Fruit fly (Drosophila melanogaster) whole organism, prepupa: Measurements from ENCODE around the gene Cog2.

Source experiments
- Blimp-1 ChIP-seq: fragments of 200-800 bp; sonication (Bioruptor generic); optimal IDR thresholded peaks from 3 replicates; lab custom pipeline; 2017; ENCODE audit warnings: missing biosample characterization, missing genetic modification characterization, mild to moderate bottlenecking, moderate library complexity, missing genetic modification reagents
- CG10631 ChIP-seq: fragments of 200-800 bp; sonication (Bioruptor generic); optimal IDR thresholded peaks from 2 replicates; lab custom pipeline; 2016; ENCODE audit warnings: missing biosample characterization, missing genetic modification characterization
- CG11294 ChIP-seq: fragments of 200-800 bp; sonication (Bioruptor generic); IDR thresholded peaks from 2 replicates; pipeline ENCODE4 v1.3.6; 2022; ENCODE audit warnings: missing biosample characterization, missing genetic modification characterization
- CG16779 ChIP-seq: fragments of 200-800 bp; sonication (Bioruptor generic); optimal IDR thresholded peaks from 3 replicates; lab custom pipeline; 2017; ENCODE audit warnings: missing biosample characterization, mild to moderate bottlenecking, missing genetic modification characterization
- CG31627 ChIP-seq: fragments of 200-800 bp; sonication (Bioruptor generic); optimal IDR thresholded peaks from 3 replicates; lab custom pipeline; 2016; ENCODE audit warnings: missing biosample characterization, missing genetic modification characterization
- CG6276 ChIP-seq: fragments of 200-800 bp; sonication (Bioruptor generic); optimal IDR thresholded peaks from 2 replicates; lab custom pipeline; 2017; ENCODE audit warnings: missing biosample characterization, mild to moderate bottlenecking, missing genetic modification characterization
- CG6792 ChIP-seq: fragments of 200-800 bp; sonication (Bioruptor generic); optimal IDR thresholded peaks from 3 replicates; lab custom pipeline; 2016; ENCODE audit warnings: missing biosample characterization, missing genetic modification characterization
- CG8632 ChIP-seq: fragments of 200-800 bp; sonication (Bioruptor generic); optimal IDR thresholded peaks from 3 replicates; lab custom pipeline; 2016; ENCODE audit warnings: missing biosample characterization, missing genetic modification characterization
- Eip78C ChIP-seq: fragments of 200-800 bp; sonication (Bioruptor generic); peaks from one replicate; lab custom pipeline; 2016; ENCODE audit warnings: missing biosample characterization, missing genetic modification characterization
- Gug ChIP-seq: fragments of 200-800 bp; sonication (Bioruptor generic); IDR thresholded peaks from 2 replicates; pipeline ENCODE4 v1.3.6; 2022; ENCODE audit warnings: missing biosample characterization, missing genetic modification characterization
- Hr39 ChIP-seq: fragments of 200-800 bp; sonication (Bioruptor generic); optimal IDR thresholded peaks from 2 replicates; lab custom pipeline; 2016; ENCODE audit warnings: missing biosample characterization, missing genetic modification characterization
- lz ChIP-seq: fragments of 200-800 bp; sonication (Bioruptor generic); optimal IDR thresholded peaks from 3 replicates; lab custom pipeline; 2016; ENCODE audit warnings: missing biosample characterization, missing genetic modification characterization
- topi ChIP-seq: fragments of 200-800 bp; sonication (Bioruptor generic); optimal IDR thresholded peaks from 3 replicates; lab custom pipeline; 2016; ENCODE audit warnings: missing biosample characterization, missing genetic modification characterization

dm6 chr3R:15342926-15343685 is 18.4 kb downstream of the Cog2 start, which contains the start of gene Nagk:
- no peak for TF ChIP-seq Gug (GFP tag; lab: Robert Waterston, UW)
- no peak for TF ChIP-seq CG6276 (GFP tag; lab: Kevin White, UChicago)
- TF ChIP-seq CG31627 = peak; percentile 67
- TF ChIP-seq Hr39 (GFP tag; lab: Kevin White, UChicago) = peak; percentile 58
- TF ChIP-seq Blimp-1 (GFP tag; lab: Kevin White, UChicago) = no peak
- TF ChIP-seq CG6792 = peak; percentile 63
- peak; percentile 81 for TF ChIP-seq lz (GFP tag; lab: Kevin White, UChicago)
- no peak for TF ChIP-seq CG10631 (GFP tag; lab: Kevin White, UChicago)
- no peak; the same call in 1 of the 2 replicates for TF ChIP-seq CG11294 (GFP tag; lab: Robert Waterston, UW)
- no peak for TF ChIP-seq CG16779
- peak; percentile 82 for TF ChIP-seq topi (GFP tag; lab: Kevin White, UChicago)
- TF ChIP-seq Eip78C (GFP tag; lab: Kevin White, UChicago) = peak; percentile 95
- TF ChIP-seq CG8632 = peak; percentile 67
